Worm (Caenorhabditis elegans): Measurements from ENCODE around the gene C28C12.1.

ce11 chrIV:8498773-8499360 lies 2.6 kb upstream of the C28C12.1 start, which contains the start of the genes acdh-13 and mesp-1:
- TF ChIP-seq elt-1 (tag; optimal IDR thresholded peaks at IDR 0.05), result no peak
- TF ChIP-seq zag-1 (tag; optimal IDR thresholded peaks at IDR 0.05), result no peak
- TF ChIP-seq nhr-28 (tag; optimal IDR thresholded peaks at IDR 0.05), result no peak
- TF ChIP-seq pqm-1 (tag; optimal IDR thresholded peaks at IDR 0.05), result no peak
- TF ChIP-seq fkh-10 (GFP tag; optimal IDR thresholded peaks at IDR 0.05), result no peak
- TF ChIP-seq lin-39 (tag; optimal IDR thresholded peaks at IDR 0.05), result no peak
